Fruit fly (Drosophila melanogaster): ENCODE results near the gene CG32081.
A peak's percentile ranks its signal among the peaks of the same experiment; 100 is the strongest.

CG32081 gene

dm6 chr3L:11004739-11005476, 22.5 kb upstream of the CG32081 start (continued):
- TF ChIP-seq ftz-f1 (GFP tag; optimal IDR thresholded peaks at IDR 0.05) (no peak), BtbVII (GFP tag; optimal IDR thresholded peaks at IDR 0.05) (peak; percentile 58), en (GFP tag; optimal IDR thresholded peaks at IDR 0.05) (no peak), zen (tag; optimal IDR thresholded peaks at IDR 0.05) (no peak), nerfin-2 (GFP tag; IDR thresholded peaks at IDR 0.05; ENCODE audit: partially characterized antibody) (no peak), exex (tag; optimal IDR thresholded peaks at IDR 0.05) (peak; percentile 97), repo (GFP tag; optimal IDR thresholded peaks at IDR 0.05) (no peak), slou (GFP tag; optimal IDR thresholded peaks at IDR 0.05) (no peak), chinmo (GFP tag; IDR thresholded peaks at IDR 0.05; ENCODE audit: partially characterized antibody) (0 out of 4 replicates have a peak, but pooled peaks have one; percentile 35), CG7928 (GFP tag; optimal IDR thresholded peaks at IDR 0.05) (no peak), Pdp1 (GFP tag; optimal IDR thresholded peaks at IDR 0.05) (peak in 1 of 2 experiments; percentile 89), CG10366 (GFP tag; IDR thresholded peaks at IDR 0.05) (no peak), CG7372 (GFP tag; IDR thresholded peaks at IDR 0.05) (no peak), Sox102F (GFP tag; optimal IDR thresholded peaks at IDR 0.05) (no peak), CG12299 (tag; optimal IDR thresholded peaks at IDR 0.05) (no peak), btn (GFP tag; optimal IDR thresholded peaks at IDR 0.05) (no peak), CG1233 (GFP tag; optimal IDR thresholded peaks at IDR 0.05) (no peak), ATbp (GFP tag; optimal IDR thresholded peaks at IDR 0.05) (no peak), sna (GFP tag; IDR thresholded peaks at IDR 0.05; ENCODE audit: partially characterized antibody) (no peak), CG9817 (tag; optimal IDR thresholded peaks at IDR 0.05) (no peak), zf30C (GFP tag; optimal IDR thresholded peaks at IDR 0.05) (no peak), CG32767 (GFP tag; IDR thresholded peaks at IDR 0.05) (no peak), slbo (GFP tag; IDR thresholded peaks at IDR 0.05) (no peak), CG1024 (GFP tag; IDR thresholded peaks at IDR 0.05) (no peak), D19B (GFP tag; optimal IDR thresholded peaks at IDR 0.05) (no peak), bab2 (GFP tag; optimal IDR thresholded peaks at IDR 0.05) (no peak), Dad (GFP tag; optimal IDR thresholded peaks at IDR 0.05) (no peak), toy (GFP tag; IDR thresholded peaks at IDR 0.05) (no peak), Dll (GFP tag; IDR thresholded peaks at IDR 0.05; ENCODE audit: partially characterized antibody) (no peak), tx (GFP tag; optimal IDR thresholded peaks at IDR 0.05) (no peak), emc (GFP tag; optimal IDR thresholded peaks at IDR 0.05) (no peak), Dip2 (GFP tag; IDR thresholded peaks at IDR 0.05) (no peak), Antp (GFP tag; optimal IDR thresholded peaks at IDR 0.05) (no peak), cg (GFP tag; optimal IDR thresholded peaks at IDR 0.05) (no peak), Hmx (GFP tag; optimal IDR thresholded peaks at IDR 0.05) (no peak), onecut (GFP tag; IDR thresholded peaks at IDR 0.05) (no peak), ase (GFP tag; IDR thresholded peaks at IDR 0.05) (no peak), bcd (GFP tag; optimal IDR thresholded peaks at IDR 0.05) (no peak), CG11560 (tag; IDR thresholded peaks at IDR 0.05) (no peak), mirr (GFP tag; optimal IDR thresholded peaks at IDR 0.05) (peak; percentile 43), CG9932 (GFP tag; IDR thresholded peaks at IDR 0.05) (no peak), CG10959 (GFP tag; IDR thresholded peaks at IDR 0.05) (no peak), zen2 (GFP tag; IDR thresholded peaks at IDR 0.05; ENCODE audit: partially characterized antibody) (no peak), croc (GFP tag; conservative IDR thresholded peaks at IDR 0.05) (no peak), Opbp (GFP tag; IDR thresholded peaks at IDR 0.05; ENCODE audit: partially characterized antibody) (no peak), corto (GFP tag; optimal IDR thresholded peaks at IDR 0.05) (no peak), HLH54F (GFP tag; optimal IDR thresholded peaks at IDR 0.05) (no peak), CG4424 (GFP tag; optimal IDR thresholded peaks at IDR 0.05) (no peak), TFAM (GFP tag; optimal IDR thresholded peaks at IDR 0.05) (no peak), cwo (GFP tag; optimal IDR thresholded peaks at IDR 0.05) (peak; percentile 80)

All from whole organism, embryonic.